Worm (Caenorhabditis elegans) whole organism, L4 larva: Measurements from ENCODE around the gene cka-1.
A peak's percentile ranks its signal among the peaks of the same experiment; 100 is the strongest.

Experiments used
- D1046.2 ChIP-seq: fragments of 200-800 bp; sonication (Bioruptor generic); IDR thresholded peaks from 2 replicates; pipeline ENCODE4 v1.3.6; 2022; ENCODE audit warnings: missing genetic modification characterization, missing compliant biosample characterization
- F10B5.3 ChIP-seq: sonication (generic microtip); optimal IDR thresholded peaks from 2 replicates; lab custom pipeline; 2016; ENCODE audit warnings: mild to moderate bottlenecking, missing genetic modification characterization, missing compliant biosample characterization
- F44E2.7 ChIP-seq: fragments of 200-800 bp; sonication (Bioruptor generic); IDR thresholded peaks from 2 replicates; pipeline ENCODE4 v2.1.2; 2022; ENCODE audit warnings: missing genetic modification characterization, missing compliant biosample characterization
- F49E8.2 ChIP-seq: sonication (generic microtip); optimal IDR thresholded peaks from 2 replicates; lab custom pipeline; 2016; ENCODE audit warnings: missing compliant biosample characterization, mild to moderate bottlenecking, missing genetic modification characterization, borderline replicate concordance
- Y48G9A.11 ChIP-seq: fragments of 200-800 bp; sonication (Bioruptor generic); IDR thresholded peaks from 2 replicates; pipeline ENCODE4 v1.3.6; 2022; ENCODE audit warnings: missing genetic modification reagents, missing genetic modification characterization, missing compliant biosample characterization
- Y5F2A.4 ChIP-seq: fragments of 200-800 bp; sonication (Bioruptor generic); optimal IDR thresholded peaks from 2 replicates; lab custom pipeline; 2018; ENCODE audit warnings: mild to moderate bottlenecking, missing genetic modification characterization, missing compliant biosample characterization
- Y75B8A.6 ChIP-seq: fragments of 200-800 bp; sonication (Bioruptor generic); IDR thresholded peaks from 2 replicates; pipeline ENCODE4 v1.3.6; 2022; ENCODE audit warnings: missing genetic modification reagents, missing genetic modification characterization, missing compliant biosample characterization
- ZK546.5 ChIP-seq, 2 experiments: sonication (generic microtip); optimal IDR thresholded peaks; 2 replicates each; lab custom pipeline; 2017; ENCODE audit warnings: missing biosample characterization in 2 of 2, missing genetic modification characterization in 2 of 2
- aha-1 ChIP-seq: fragments of 150-350 bp; peaks from one replicate; lab custom pipeline; 2014; ENCODE audit warnings: missing biosample characterization, missing genetic modification characterization
- aly-2 ChIP-seq: sonication (generic microtip); optimal IDR thresholded peaks from 2 replicates; lab custom pipeline; 2018; ENCODE audit warnings: missing biosample characterization, missing genetic modification characterization
- attf-4 ChIP-seq: sonication (generic microtip); optimal IDR thresholded peaks from 3 replicates; lab custom pipeline; 2017; ENCODE audit warnings: missing biosample characterization, missing genetic modification characterization
- ceh-20 ChIP-seq: fragments of 200-800 bp; sonication (Bioruptor generic); IDR thresholded peaks from 2 replicates; pipeline ENCODE4 v1.3.6; 2022; ENCODE audit warnings: missing genetic modification reagents, missing genetic modification characterization, missing compliant biosample characterization
- ceh-28 ChIP-seq: fragments of 150-350 bp; optimal IDR thresholded peaks from 2 replicates; lab custom pipeline; 2014; ENCODE audit warnings: missing biosample characterization, missing genetic modification reagents, missing genetic modification characterization
- ceh-44 ChIP-seq: fragments of 200-800 bp; sonication (Bioruptor generic); IDR thresholded peaks from 2 replicates; pipeline ENCODE4 v1.3.6; 2022; ENCODE audit warnings: missing genetic modification reagents, missing genetic modification characterization, missing compliant biosample characterization
- ctbp-1 ChIP-seq: fragments of 200-800 bp; sonication (Bioruptor generic); IDR thresholded peaks from 2 replicates; pipeline ENCODE4 v1.3.6; 2022; ENCODE audit warnings: missing genetic modification reagents, missing genetic modification characterization, missing compliant biosample characterization
- daf-16 ChIP-seq, 3 experiments: sonication (generic microtip); optimal IDR thresholded peaks; 2 replicates each; lab custom pipeline; 2016 to 2017; ENCODE audit warnings: missing genetic modification characterization in 3 of 3, missing genetic modification reagents in 3 of 3, mild to moderate bottlenecking in 2 of 3, missing compliant biosample characterization in 2 of 3, missing biosample characterization in 1 of 3, moderate library complexity in 1 of 3
- dve-1 ChIP-seq: sonication (generic microtip); optimal IDR thresholded peaks from 2 replicates; lab custom pipeline; 2017; ENCODE audit warnings: antibody characterized with exemption, mild to moderate bottlenecking, missing genetic modification characterization, missing compliant biosample characterization; ENCODE audit not compliant: insufficient read depth
- hlh-11 ChIP-seq: fragments of 200-800 bp; sonication (Bioruptor generic); optimal IDR thresholded peaks from 2 replicates; lab custom pipeline; 2018; ENCODE audit warnings: mild to moderate bottlenecking, missing genetic modification characterization, missing compliant biosample characterization
- hlh-30 ChIP-seq: sonication (generic microtip); optimal IDR thresholded peaks from 2 replicates; lab custom pipeline; 2017; ENCODE audit warnings: antibody characterized with exemption, mild to moderate bottlenecking, missing genetic modification characterization, missing compliant biosample characterization; ENCODE audit not compliant: insufficient read depth
- hmg-1.1 ChIP-seq: fragments of 200-800 bp; sonication (Bioruptor generic); IDR thresholded peaks from 2 replicates; pipeline ENCODE4 v1.3.6; 2022; ENCODE audit warnings: missing genetic modification reagents, missing genetic modification characterization, missing compliant biosample characterization
- jun-1 ChIP-seq: fragments of 150-350 bp; optimal IDR thresholded peaks from 2 replicates; lab custom pipeline; 2014; ENCODE audit warnings: missing biosample characterization, missing genetic modification reagents, missing genetic modification characterization
- lin-15B ChIP-seq: fragments of 150-350 bp; sonication (generic microtip); optimal IDR thresholded peaks from 3 replicates; lab custom pipeline; 2014; ENCODE audit warnings: missing biosample characterization, missing genetic modification characterization
- lin-29 ChIP-seq: fragments of 200-800 bp; sonication (Bioruptor generic); IDR thresholded peaks from 2 replicates; pipeline ENCODE4 v1.3.6; 2022; ENCODE audit warnings: missing genetic modification reagents, missing genetic modification characterization, missing compliant biosample characterization
- lin-38 ChIP-seq: fragments of 200-800 bp; sonication (Bioruptor generic); IDR thresholded peaks from 2 replicates; pipeline ENCODE4 v1.3.6; 2022; ENCODE audit warnings: missing genetic modification reagents, missing genetic modification characterization, missing compliant biosample characterization
- lsy-2 ChIP-seq, 2 experiments: fragments of 150-350 bp in 1 of 2; sonication (generic microtip) in 1 of 2; optimal IDR thresholded peaks; 2 replicates each; lab custom pipeline; 2014 to 2017; ENCODE audit warnings: missing biosample characterization in 2 of 2, missing genetic modification characterization in 2 of 2
- madf-5 ChIP-seq, 2 experiments: fragments of 200-800 bp; sonication (Bioruptor generic); IDR thresholded peaks; 2 replicates each; pipeline ENCODE4 v1.3.6; 2022; ENCODE audit warnings: missing compliant biosample characterization in 2 of 2, missing genetic modification characterization in 2 of 2
- mdl-1 ChIP-seq, 2 experiments: fragments of 150-350 bp in 1 of 2; sonication (generic microtip) in 1 of 2; optimal IDR thresholded peaks; 2 replicates each; lab custom pipeline; 2014 to 2017; ENCODE audit warnings: missing biosample characterization in 2 of 2, missing genetic modification characterization in 2 of 2
- mdt-29 ChIP-seq: fragments of 200-800 bp; sonication (Bioruptor generic); IDR thresholded peaks from 2 replicates; pipeline ENCODE4 v1.3.6; 2022; ENCODE audit warnings: missing genetic modification reagents, missing genetic modification characterization, missing compliant biosample characterization
- nhr-28 ChIP-seq: fragments of 150-350 bp; optimal IDR thresholded peaks from 2 replicates; lab custom pipeline; 2014; ENCODE audit warnings: missing biosample characterization, missing genetic modification characterization
- nhr-42 ChIP-seq: fragments of 200-800 bp; sonication (Bioruptor generic); IDR thresholded peaks from 2 replicates; pipeline ENCODE4 v1.3.6; 2022; ENCODE audit warnings: missing genetic modification characterization, missing compliant biosample characterization
- nhr-76 ChIP-seq: fragments of 150-350 bp; optimal IDR thresholded peaks from 2 replicates; lab custom pipeline; 2014; ENCODE audit warnings: missing biosample characterization, missing genetic modification characterization
- nhr-77 ChIP-seq: fragments of 150-350 bp; optimal IDR thresholded peaks from 2 replicates; lab custom pipeline; 2014; ENCODE audit warnings: missing biosample characterization, missing genetic modification characterization
- php-3 ChIP-seq: fragments of 200-800 bp; sonication (Bioruptor generic); IDR thresholded peaks from 2 replicates; pipeline ENCODE4 v1.3.6; 2022; ENCODE audit warnings: missing genetic modification reagents, missing genetic modification characterization, missing compliant biosample characterization
- pqm-1 ChIP-seq: sonication (generic microtip); optimal IDR thresholded peaks from 2 replicates; lab custom pipeline; 2017; ENCODE audit warnings: missing biosample characterization, missing genetic modification characterization
- sdz-12 ChIP-seq: fragments of 200-800 bp; sonication (Bioruptor generic); optimal IDR thresholded peaks from 2 replicates; lab custom pipeline; 2018; ENCODE audit warnings: mild to moderate bottlenecking, missing genetic modification characterization, missing compliant biosample characterization
- snpc-1.2 ChIP-seq: fragments of 200-800 bp; sonication (Bioruptor generic); IDR thresholded peaks from 2 replicates; pipeline ENCODE4 v1.3.6; 2022; ENCODE audit warnings: missing genetic modification reagents, missing genetic modification characterization, missing compliant biosample characterization
- spr-1 ChIP-seq: sonication (generic microtip); optimal IDR thresholded peaks from 2 replicates; lab custom pipeline; 2016; ENCODE audit warnings: mild to moderate bottlenecking, missing genetic modification characterization, missing compliant biosample characterization
- spr-3 ChIP-seq: fragments of 200-800 bp; sonication (Bioruptor generic); optimal IDR thresholded peaks from 2 replicates; lab custom pipeline; 2018; ENCODE audit warnings: mild to moderate bottlenecking, missing genetic modification characterization, missing compliant biosample characterization
- tag-97 ChIP-seq: fragments of 200-800 bp; sonication (Bioruptor generic); IDR thresholded peaks from 2 replicates; pipeline ENCODE4 v1.3.6; 2022; ENCODE audit warnings: missing genetic modification characterization, missing compliant biosample characterization
- tra-1 ChIP-seq: fragments of 200-800 bp; sonication (Bioruptor generic); IDR thresholded peaks from 2 replicates; pipeline ENCODE4 v1.3.6; 2022; ENCODE audit warnings: missing genetic modification reagents, missing genetic modification characterization, missing compliant biosample characterization
- unc-130 ChIP-seq: sonication (generic microtip); optimal IDR thresholded peaks from 2 replicates; lab custom pipeline; 2016; ENCODE audit warnings: missing genetic modification reagents, missing genetic modification characterization, missing compliant biosample characterization
- vab-7 ChIP-seq: fragments of 200-800 bp; sonication (Bioruptor generic); IDR thresholded peaks from 2 replicates; pipeline ENCODE4 v1.3.6; 2022; ENCODE audit warnings: missing genetic modification reagents, missing genetic modification characterization, missing compliant biosample characterization
- zfp-2 ChIP-seq: sonication (generic microtip); optimal IDR thresholded peaks from 2 replicates; lab custom pipeline; 2016; ENCODE audit warnings: mild to moderate bottlenecking, missing genetic modification characterization, missing compliant biosample characterization

cka-1 gene

ce11 chrIV:9740851-9741549 lies 3.6 kb upstream of the cka-1 start, which contains the start of gene gln-6:
gln-6 (minus strand) TSS chrIV:9740901.
- TF ChIP-seq unc-130 (GFP tag; lab: Kevin White, UChicago), result peak; percentile 44

DNA sequence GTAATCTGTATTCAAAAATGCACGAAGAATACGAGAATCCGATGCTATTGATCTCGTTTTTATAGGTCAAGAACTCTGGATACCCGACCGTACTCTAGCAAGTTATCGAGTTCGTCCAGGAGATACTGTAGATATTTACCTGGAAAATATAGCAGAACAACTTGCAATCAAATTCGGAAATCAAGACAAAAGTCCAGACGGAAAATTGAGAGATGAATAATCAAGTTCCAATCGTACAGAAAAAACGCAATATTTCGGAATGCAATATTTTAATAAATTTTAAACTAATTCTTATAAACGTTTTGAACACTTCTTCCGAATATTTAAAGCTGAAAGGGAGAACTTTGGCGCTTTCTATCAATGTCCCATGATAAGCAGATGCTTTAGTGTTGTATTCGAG lies 1.6 kb upstream of the cka-1 start:
- TF ChIP-seq hmg-1.1 (GFP tag; lab: Robert Waterston, UW), result no peak
- no peak for TF ChIP-seq Y75B8A.6 (GFP tag; lab: Robert Waterston, UW)
- TF ChIP-seq spr-1 (tag; lab: Kevin White, UChicago), result no peak
- no peak for TF ChIP-seq F10B5.3 (tag; lab: Kevin White, UChicago)
- TF ChIP-seq mdl-1 (tag; optimal IDR thresholded peaks at IDR 0.05; lab: Kevin White, UChicago), result no peak
- no peak for TF ChIP-seq mdt-29 (GFP tag; lab: Robert Waterston, UW)
- no peak for TF ChIP-seq lin-29 (GFP tag; lab: Robert Waterston, UW)
- peak; percentile 61 for TF ChIP-seq lin-38 (GFP tag; lab: Robert Waterston, UW)
- TF ChIP-seq D1046.2 (GFP tag; lab: Robert Waterston, UW), result no peak
- no peak for TF ChIP-seq Y48G9A.11 (GFP tag; lab: Robert Waterston, UW)
- TF ChIP-seq nhr-28 (tag; lab: Kevin White, UChicago), result no peak
- TF ChIP-seq snpc-1.2, result peak; percentile 65; the same call in 1 of the 2 replicates
- TF ChIP-seq hlh-30 (tag; lab: Kevin White, UChicago), result no peak
- TF ChIP-seq madf-5 (GFP tag; IDR thresholded peaks at IDR 0.05; lab: Robert Waterston, UW), result no peak
- no peak for TF ChIP-seq nhr-42 (GFP tag; lab: Robert Waterston, UW)
- TF ChIP-seq spr-3, result no peak
- peak; percentile 64 for TF ChIP-seq unc-130 (GFP tag; lab: Kevin White, UChicago)
- TF ChIP-seq php-3 (GFP tag; lab: Robert Waterston, UW), result no peak
- no peak for TF ChIP-seq dve-1 (tag; lab: Kevin White, UChicago)
- TF ChIP-seq nhr-76 (tag; lab: Kevin White, UChicago), result no peak
- no peak for TF ChIP-seq lsy-2 (tag; optimal IDR thresholded peaks at IDR 0.05; lab: Kevin White, UChicago)
- TF ChIP-seq zfp-2 (tag; lab: Kevin White, UChicago), result no peak
- no peak for TF ChIP-seq ZK546.5 (tag; optimal IDR thresholded peaks at IDR 0.05; lab: Kevin White, UChicago)
- TF ChIP-seq daf-16 (GFP tag; optimal IDR thresholded peaks at IDR 0.05; lab: Kevin White, UChicago), result no peak
- no peak for TF ChIP-seq daf-16 (tag; optimal IDR thresholded peaks at IDR 0.05; lab: Kevin White, UChicago)
- TF ChIP-seq F49E8.2 (tag; lab: Kevin White, UChicago), result peak; percentile 28
- TF ChIP-seq, all 104 proteins: peak for 4

ce11 chrIV:9738194-9738593 lies 773 bp upstream of the cka-1 start, which contains the start of gene C28D4.10:
C28D4.10 (plus strand) TSS chrIV:9738494.
- no peak for TF ChIP-seq D1046.2 (GFP tag; lab: Robert Waterston, UW)
- TF ChIP-seq attf-4 (tag; lab: Kevin White, UChicago), result no peak
- no peak for TF ChIP-seq jun-1 (tag; lab: Kevin White, UChicago)
- TF ChIP-seq pqm-1, result no peak
- TF ChIP-seq F44E2.7, result no peak
- TF ChIP-seq lin-15B, result no peak
- no peak for TF ChIP-seq ZK546.5 (tag; optimal IDR thresholded peaks at IDR 0.05; lab: Kevin White, UChicago)

DNA sequence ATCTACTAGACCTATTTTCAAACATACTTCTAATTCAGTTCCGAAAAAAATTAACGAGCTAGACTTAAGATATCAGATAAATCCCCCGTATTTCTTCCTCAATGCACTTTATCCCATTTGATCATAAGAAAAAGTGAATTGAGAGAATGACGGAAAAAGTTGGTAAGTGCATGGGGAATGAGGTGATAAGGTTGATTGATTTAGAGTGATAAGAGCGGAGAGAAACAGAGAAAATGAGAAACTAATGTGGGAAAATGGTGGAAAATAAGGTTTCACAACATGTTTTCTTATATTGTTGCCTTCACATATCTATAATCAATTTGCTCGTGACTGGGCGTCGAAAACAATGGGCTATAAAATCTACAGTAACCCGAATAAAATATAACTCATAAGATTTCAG lies 1.7 kb downstream of the cka-1 start:
- TF ChIP-seq hmg-1.1 (GFP tag; lab: Robert Waterston, UW) (no peak), ceh-20 (no peak), ceh-44 (GFP tag; lab: Robert Waterston, UW) (no peak), ceh-28 (tag; lab: Kevin White, UChicago) (no peak), nhr-76 (tag; lab: Kevin White, UChicago) (no peak), lsy-2 (tag; optimal IDR thresholded peaks at IDR 0.05; lab: Kevin White, UChicago) (peak in 1 of 2 experiments; percentile 72), nhr-77 (tag; lab: Kevin White, UChicago) (peak; percentile 13), tra-1 (no peak), hlh-30 (tag; lab: Kevin White, UChicago) (peak; percentile 64), tag-97 (GFP tag; lab: Robert Waterston, UW) (no peak), nhr-28 (tag; lab: Kevin White, UChicago) (peak; percentile 72), F49E8.2 (tag; lab: Kevin White, UChicago) (no peak), ctbp-1 (no peak), aha-1 (tag; lab: Kevin White, UChicago) (peak; percentile 94), Y5F2A.4 (GFP tag; lab: Kevin White, UChicago) (no peak), aly-2 (tag; lab: Kevin White, UChicago) (no peak), hlh-11 (tag; lab: Kevin White, UChicago) (peak; percentile 69), vab-7 (no peak), sdz-12 (GFP tag; lab: Kevin White, UChicago) (no peak), madf-5 (GFP tag; IDR thresholded peaks at IDR 0.05; lab: Robert Waterston, UW) (no peak)
